Worm (Caenorhabditis elegans) whole organism, L1 larva: ENCODE data around the gene twk-2.

Experiments used
- alr-1 ChIP-seq: fragments of 200-800 bp; sonication (Bioruptor generic); optimal IDR thresholded peaks from 2 replicates; lab custom pipeline; 2018; ENCODE audit warnings: borderline replicate concordance, mild to moderate bottlenecking, missing genetic modification characterization, missing compliant biosample characterization
- snpc-4 ChIP-seq: fragments of 150-350 bp; optimal IDR thresholded peaks from 2 replicates; lab custom pipeline; 2014; ENCODE audit warnings: missing biosample characterization, missing genetic modification characterization

DNA sequence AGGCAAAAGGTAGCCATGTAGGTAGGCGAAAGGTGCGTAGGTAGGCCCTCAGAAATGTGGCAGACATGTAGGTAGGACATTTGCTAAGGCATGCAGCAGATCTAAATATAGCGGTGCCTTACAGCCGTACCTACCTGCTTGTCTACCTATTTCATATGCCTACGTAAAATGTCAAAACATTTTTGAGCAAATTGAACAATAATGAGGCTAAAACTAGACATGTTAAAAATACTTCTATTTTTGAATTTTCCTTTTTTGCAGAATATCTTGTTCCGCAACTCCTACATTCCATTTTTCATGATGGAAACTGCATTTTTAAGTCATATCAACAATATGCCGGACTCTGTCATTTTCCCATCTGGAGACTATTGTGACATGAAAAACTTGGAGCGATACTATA, 18.7 kb downstream of the twk-2 start:
- TF ChIP-seq snpc-4 (tag; lab: Kevin White, UChicago) (no peak), alr-1 (tag; lab: Kevin White, UChicago) (no peak)
